Worm (Caenorhabditis elegans): ENCODE results near the gene srj-37.

DNA sequence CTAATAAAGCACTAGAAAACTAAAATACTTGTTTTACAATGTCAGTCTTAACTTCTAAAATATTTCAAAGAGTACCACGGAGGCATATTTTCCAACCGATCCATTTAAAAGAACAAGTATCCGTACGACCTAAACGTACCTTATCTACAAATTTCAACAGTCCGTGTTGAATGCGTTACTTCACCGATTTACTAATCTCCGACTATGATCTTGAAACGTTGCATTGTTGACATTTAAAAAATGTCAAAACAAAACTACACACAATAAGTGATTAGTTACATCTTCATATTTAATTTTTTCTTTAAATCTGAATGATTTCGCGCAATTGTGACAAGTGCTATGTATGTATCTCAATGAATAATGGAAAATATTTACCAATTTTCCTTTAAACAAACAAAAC, 40.6 kb upstream of the srj-37 start:
- TF ChIP-seq cog-1 (tag; optimal IDR thresholded peaks at IDR 0.05) = no peak
- no peak for TF ChIP-seq flt-1 (GFP tag; IDR thresholded peaks at IDR 0.05)
- TF ChIP-seq tab-1 (GFP tag; IDR thresholded peaks at IDR 0.05) = no peak
- TF ChIP-seq ztf-23 (GFP tag; IDR thresholded peaks at IDR 0.05) = no peak
- TF ChIP-seq ref-1 (GFP tag; conservative IDR thresholded peaks at IDR 0.05) = no peak
- TF ChIP-seq ztf-29 (GFP tag; IDR thresholded peaks at IDR 0.05) = no peak
- TF ChIP-seq med-1 (GFP tag; optimal IDR thresholded peaks at IDR 0.05; ENCODE audit: insufficient read depth) = no peak

Measured in whole organism, midembryonic.